Worm (Caenorhabditis elegans) whole organism, young adult: ENCODE results near the gene ZC412.5.
A peak's percentile ranks its signal among the peaks of the same experiment; 100 is the strongest.

Source experiments
- B0019.2 ChIP-seq: fragments of 200-800 bp; sonication (Bioruptor generic); conservative IDR thresholded peaks from 2 replicates; pipeline ENCODE4 v1.3.6; 2022; ENCODE audit warnings: missing genetic modification reagents, missing genetic modification characterization, missing compliant biosample characterization
- B0035.1 ChIP-seq: sonication (generic microtip); optimal IDR thresholded peaks from 2 replicates; lab custom pipeline; 2016; ENCODE audit warnings: missing genetic modification characterization, mild to moderate bottlenecking, missing compliant biosample characterization, missing genotype, missing genetic modification reagents
- B0261.1 ChIP-seq: sonication (generic microtip); optimal IDR thresholded peaks from 2 replicates; lab custom pipeline; 2016; ENCODE audit warnings: mild to moderate bottlenecking, missing genetic modification characterization, moderate library complexity, missing compliant biosample characterization
- D2030.7 ChIP-seq: fragments of 200-800 bp; sonication (Bioruptor generic); IDR thresholded peaks from 2 replicates; pipeline ENCODE4 v1.3.6; 2022; ENCODE audit warnings: missing genetic modification reagents, missing genetic modification characterization, missing compliant biosample characterization
- F10E7.11 ChIP-seq: sonication (generic microtip); optimal IDR thresholded peaks from 2 replicates; lab custom pipeline; 2017; ENCODE audit warnings: mild to moderate bottlenecking, missing genetic modification characterization, moderate library complexity, missing compliant biosample characterization
- F23B12.7 ChIP-seq: sonication (generic microtip); optimal IDR thresholded peaks from 2 replicates; lab custom pipeline; 2017; ENCODE audit warnings: missing genetic modification characterization, mild to moderate bottlenecking, missing compliant biosample characterization, antibody characterized with exemption, moderate library complexity; ENCODE audit not compliant: insufficient read depth
- F37B4.10 ChIP-seq: fragments of 200-800 bp; sonication (Bioruptor generic); IDR thresholded peaks from 2 replicates; pipeline ENCODE4 v1.3.6; 2022; ENCODE audit warnings: missing genetic modification characterization, missing compliant biosample characterization
- Y53G8AR.9 ChIP-seq: fragments of 200-800 bp; sonication (Bioruptor generic); conservative IDR thresholded peaks from 2 replicates; pipeline ENCODE4 v1.3.6; 2022; ENCODE audit warnings: missing genetic modification reagents, missing genetic modification characterization, missing compliant biosample characterization
- ZK185.1 ChIP-seq: sonication (generic microtip); optimal IDR thresholded peaks from 2 replicates; lab custom pipeline; 2016; ENCODE audit warnings: mild to moderate bottlenecking, missing genetic modification characterization, missing compliant biosample characterization; ENCODE audit not compliant: poor library complexity, severe bottlenecking
- akir-1 ChIP-seq: fragments of 200-800 bp; sonication (Bioruptor generic); optimal IDR thresholded peaks from 2 replicates; lab custom pipeline; 2018; ENCODE audit warnings: mild to moderate bottlenecking, missing genetic modification characterization, moderate library complexity, missing compliant biosample characterization
- aptf-3 ChIP-seq: fragments of 200-800 bp; sonication (Bioruptor generic); IDR thresholded peaks from 2 replicates; pipeline ENCODE4 v1.3.6; 2022; ENCODE audit warnings: missing genetic modification characterization, missing compliant biosample characterization
- attf-5 ChIP-seq: fragments of 200-800 bp; sonication (Bioruptor generic); optimal IDR thresholded peaks from 2 replicates; lab custom pipeline; 2018; ENCODE audit warnings: mild to moderate bottlenecking, missing genetic modification characterization, missing compliant biosample characterization
- attf-6 ChIP-seq: fragments of 200-800 bp; sonication (Bioruptor generic); IDR thresholded peaks from 2 replicates; pipeline ENCODE4 v1.3.6; 2022; ENCODE audit warnings: missing genetic modification reagents, missing genetic modification characterization, missing compliant biosample characterization
- bed-2 ChIP-seq: fragments of 200-800 bp; sonication (Bioruptor generic); IDR thresholded peaks from 2 replicates; pipeline ENCODE4 v1.3.6; 2022; ENCODE audit warnings: missing genetic modification reagents, missing genetic modification characterization, missing compliant biosample characterization
- ceh-100 ChIP-seq: fragments of 200-800 bp; sonication (Bioruptor generic); IDR thresholded peaks from 2 replicates; pipeline ENCODE4 v1.3.6; 2022; ENCODE audit warnings: missing genetic modification reagents, missing genetic modification characterization, missing compliant biosample characterization
- die-1 ChIP-seq: sonication (generic microtip); optimal IDR thresholded peaks from 2 replicates; lab custom pipeline; 2016; ENCODE audit warnings: missing genotype, mild to moderate bottlenecking, missing genetic modification characterization, missing compliant biosample characterization
- dpff-1 ChIP-seq: sonication (generic microtip); optimal IDR thresholded peaks from 2 replicates; lab custom pipeline; 2017; ENCODE audit warnings: mild to moderate bottlenecking, missing genetic modification characterization, missing compliant biosample characterization
- egl-18 ChIP-seq: fragments of 200-800 bp; sonication (Bioruptor generic); IDR thresholded peaks from 2 replicates; pipeline ENCODE4 v1.3.6; 2022; ENCODE audit warnings: missing genetic modification reagents, missing genetic modification characterization, missing compliant biosample characterization
- ekl-4 ChIP-seq: fragments of 200-800 bp; sonication (Bioruptor generic); IDR thresholded peaks from 2 replicates; pipeline ENCODE4 v1.3.6; 2022; ENCODE audit warnings: missing genetic modification reagents, missing genetic modification characterization, missing compliant biosample characterization
- him-1 ChIP-seq: sonication (generic microtip); optimal IDR thresholded peaks from 2 replicates; lab custom pipeline; 2016; ENCODE audit warnings: missing genotype, missing genetic modification reagents, missing genetic modification characterization, missing compliant biosample characterization
- hmg-1.2 ChIP-seq: fragments of 200-800 bp; sonication (Bioruptor generic); IDR thresholded peaks from 2 replicates; pipeline ENCODE4 v1.3.6; 2022; ENCODE audit warnings: missing genetic modification reagents, missing genetic modification characterization, missing compliant biosample characterization
- hsf-1 ChIP-seq: fragments of 200-800 bp; sonication (Bioruptor generic); IDR thresholded peaks from 2 replicates; pipeline ENCODE4 v1.3.6; 2022; ENCODE audit warnings: missing genetic modification reagents, missing genetic modification characterization, missing compliant biosample characterization
- let-526 ChIP-seq: fragments of 200-800 bp; sonication (Bioruptor generic); IDR thresholded peaks from 2 replicates; pipeline ENCODE4 v1.3.6; 2022; ENCODE audit warnings: missing genetic modification reagents, missing genetic modification characterization, missing compliant biosample characterization
- let-607 ChIP-seq, 2 experiments: fragments of 200-800 bp in 1 of 2; sonication (Bioruptor generic) in 1 of 2; sonication (generic microtip) in 1 of 2; optimal IDR thresholded peaks; 2 replicates each; lab custom pipeline; 2016 to 2018; ENCODE audit warnings: mild to moderate bottlenecking in 2 of 2, missing compliant biosample characterization in 2 of 2, missing genetic modification characterization in 2 of 2, moderate library complexity in 2 of 2, missing genotype in 1 of 2
- lin-26 ChIP-seq: fragments of 200-800 bp; sonication (Bioruptor generic); IDR thresholded peaks from 2 replicates; pipeline ENCODE4 v1.3.6; 2022; ENCODE audit warnings: missing genetic modification reagents, missing genetic modification characterization, missing compliant biosample characterization
- lin-54 ChIP-seq: fragments of 200-800 bp; sonication (Bioruptor generic); optimal IDR thresholded peaks from 2 replicates; lab custom pipeline; 2018; ENCODE audit warnings: mild to moderate bottlenecking, missing genetic modification characterization, missing compliant biosample characterization
- lir-1 ChIP-seq: fragments of 200-800 bp; sonication (Bioruptor generic); conservative IDR thresholded peaks from 2 replicates; pipeline ENCODE4 v1.3.6; 2022; ENCODE audit warnings: missing genetic modification reagents, missing genetic modification characterization, missing compliant biosample characterization
- madf-6 ChIP-seq: fragments of 200-800 bp; sonication (Bioruptor generic); IDR thresholded peaks from 2 replicates; pipeline ENCODE4 v1.3.6; 2022; ENCODE audit warnings: missing genetic modification reagents, missing genetic modification characterization, missing compliant biosample characterization
- madf-8 ChIP-seq: fragments of 200-800 bp; sonication (Bioruptor generic); conservative IDR thresholded peaks from 2 replicates; pipeline ENCODE4 v1.3.6; 2022; ENCODE audit warnings: missing genetic modification reagents, missing genetic modification characterization, missing compliant biosample characterization
- mcd-1 ChIP-seq: fragments of 200-800 bp; sonication (Bioruptor generic); IDR thresholded peaks from 2 replicates; pipeline ENCODE4 v1.3.6; 2022; ENCODE audit warnings: missing genetic modification reagents, missing genetic modification characterization, missing compliant biosample characterization
- mxl-1 ChIP-seq: sonication (generic microtip); optimal IDR thresholded peaks from 2 replicates; lab custom pipeline; 2016; ENCODE audit warnings: missing genetic modification characterization, missing compliant biosample characterization
- nhr-179 ChIP-seq: sonication (generic microtip); optimal IDR thresholded peaks from 2 replicates; lab custom pipeline; 2016; ENCODE audit warnings: mild to moderate bottlenecking, missing genetic modification characterization, missing compliant biosample characterization
- nhr-27 ChIP-seq: fragments of 200-800 bp; sonication (Bioruptor generic); optimal IDR thresholded peaks from 2 replicates; lab custom pipeline; 2018; ENCODE audit warnings: mild to moderate bottlenecking, missing genetic modification characterization, moderate library complexity, missing compliant biosample characterization
- nhr-90 ChIP-seq: sonication (generic microtip); optimal IDR thresholded peaks from 2 replicates; lab custom pipeline; 2016; ENCODE audit warnings: missing genotype, mild to moderate bottlenecking, missing genetic modification characterization, missing compliant biosample characterization
- pha-4 ChIP-seq: fragments of 150-350 bp; sonication (generic microtip); optimal IDR thresholded peaks from 2 replicates; lab custom pipeline; 2014; ENCODE audit warnings: missing biosample characterization, missing genetic modification reagents, missing genetic modification characterization
- rpc-1 ChIP-seq, 2 experiments: fragments of 150-350 bp in 1 of 2; sonication (generic microtip) in 1 of 2; optimal IDR thresholded peaks; 2 replicates each; lab custom pipeline; 2014 to 2018; ENCODE audit warnings: missing biosample characterization in 1 of 2, missing genetic modification characterization in 1 of 2, missing genetic modification reagents in 1 of 2, missing genotype in 1 of 2
- snpc-1.1 ChIP-seq: sonication (generic microtip); optimal IDR thresholded peaks from 2 replicates; lab custom pipeline; 2017; ENCODE audit warnings: missing genetic modification characterization, mild to moderate bottlenecking, missing compliant biosample characterization, antibody characterized with exemption, moderate library complexity, missing genotype, missing genetic modification reagents; ENCODE audit not compliant: insufficient read depth
- snpc-4 ChIP-seq, 5 experiments: fragments of 150-350 bp in 1 of 5; sonication (generic microtip) in 4 of 5; optimal IDR thresholded peaks; 2 replicates each; lab custom pipeline; 2014 to 2018; ENCODE audit warnings: missing genetic modification characterization in 5 of 5, missing biosample characterization in 3 of 5, antibody characterized with exemption in 2 of 5, mild to moderate bottlenecking in 2 of 5, missing compliant biosample characterization in 2 of 5, missing genotype in 2 of 5, moderate library complexity in 2 of 5, missing genetic modification reagents in 1 of 5
- sptf-2 ChIP-seq: fragments of 200-800 bp; sonication (Bioruptor generic); optimal IDR thresholded peaks from 2 replicates; lab custom pipeline; 2018; ENCODE audit warnings: mild to moderate bottlenecking, missing genetic modification characterization, missing compliant biosample characterization
- unc-62 ChIP-seq: fragments of 150-350 bp; optimal IDR thresholded peaks from 2 replicates; lab custom pipeline; 2014; ENCODE audit warnings: missing biosample characterization, missing genetic modification reagents, missing genetic modification characterization
- zfh-2 ChIP-seq: fragments of 200-800 bp; sonication (Bioruptor generic); conservative IDR thresholded peaks from 2 replicates; pipeline ENCODE4 v1.3.6; 2022; ENCODE audit warnings: missing genetic modification reagents, missing genetic modification characterization, missing compliant biosample characterization

The ZC412.5 gene

ce11 chrV:14876257-14876656 lies 986 bp upstream of the ZC412.5 start (continued):
- TF ChIP-seq lin-54 (peak; percentile 56), hmg-1.2 (peak; percentile 66), dpff-1 (tag; lab: Kevin White, UChicago) (no peak), aptf-3 (GFP tag; lab: Robert Waterston, UW) (no peak), F10E7.11 (tag; lab: Kevin White, UChicago) (no peak), attf-5 (no peak), nhr-90 (tag; lab: Kevin White, UChicago) (peak; percentile 2), egl-18 (GFP tag; lab: Robert Waterston, UW) (no peak), F23B12.7 (tag; lab: Kevin White, UChicago) (peak; percentile 42), sptf-2 (GFP tag; lab: Kevin White, UChicago) (no peak), attf-6 (GFP tag; lab: Robert Waterston, UW) (peak; percentile 67), rpc-1 (optimal IDR thresholded peaks at IDR 0.05; lab: Kevin White, UChicago) (peak; percentile 67), rpc-1 (tag; optimal IDR thresholded peaks at IDR 0.05; lab: Kevin White, UChicago) (peak; percentile 69), F37B4.10 (GFP tag; lab: Robert Waterston, UW) (no peak), nhr-27 (tag; lab: Kevin White, UChicago) (no peak), him-1 (tag; lab: Kevin White, UChicago) (peak; percentile 86), madf-6 (peak; percentile 67), lir-1 (GFP tag; lab: Robert Waterston, UW) (no peak), let-526 (GFP tag; lab: Robert Waterston, UW) (no peak), madf-8 (GFP tag; lab: Robert Waterston, UW) (no peak), Y53G8AR.9 (GFP tag; lab: Robert Waterston, UW) (0 out of 2 replicates have a peak, but pooled peaks have one; percentile 25), snpc-4 (GFP tag; optimal IDR thresholded peaks at IDR 0.05; lab: Kevin White, UChicago) (peak; percentile 96), snpc-4 (tag; optimal IDR thresholded peaks at IDR 0.05; lab: Kevin White, UChicago) (peak; percentile 97 to 99 (median 98)), mcd-1 (peak; percentile 64), bed-2 (GFP tag; lab: Robert Waterston, UW) (no peak), mxl-1 (no peak), nhr-179 (tag; lab: Kevin White, UChicago) (no peak), akir-1 (no peak), ZK185.1 (tag; lab: Kevin White, UChicago) (peak; percentile 53), ceh-100 (GFP tag; lab: Robert Waterston, UW) (0 out of 2 replicates have a peak, but pooled peaks have one; percentile 34), hsf-1 (peak; percentile 65; the same call in 1 of the 2 replicates), B0035.1 (tag; lab: Kevin White, UChicago) (no peak), ekl-4 (GFP tag; lab: Robert Waterston, UW) (0 out of 2 replicates have a peak, but pooled peaks have one; percentile 48), snpc-1.1 (peak; percentile 97)

- no peak for TF ChIP-seq lin-26
- TF ChIP-seq D2030.7 (GFP tag; lab: Robert Waterston, UW), result no peak
- no peak for TF ChIP-seq Y53G8AR.9 (GFP tag; lab: Robert Waterston, UW)
- TF ChIP-seq die-1 (tag; lab: Kevin White, UChicago), result no peak
- TF ChIP-seq B0019.2, result no peak
- no peak for TF ChIP-seq lir-1 (GFP tag; lab: Robert Waterston, UW)
- TF ChIP-seq pha-4 (tag; lab: Kevin White, UChicago), result no peak
- no peak for TF ChIP-seq unc-62 (GFP tag; lab: Kevin White, UChicago)
- no peak for TF ChIP-seq let-607 (tag; optimal IDR thresholded peaks at IDR 0.05; lab: Kevin White, UChicago)
- TF ChIP-seq B0261.1 (tag; lab: Kevin White, UChicago), result no peak
- no peak for TF ChIP-seq zfh-2
Measured at ce11 chrV:14871365-14871764, 3.9 kb downstream of the ZC412.5 start, which contains the start of gene ZC412.3. Gene ZC412.3 (minus strand): TSS chrV:14871547.
